Worm (Caenorhabditis elegans) whole organism, young adult: Measurements from ENCODE around the gene str-188.

ENCODE experiments used
- B0261.1 ChIP-seq: sonication (generic microtip); optimal IDR thresholded peaks from 2 replicates; lab custom pipeline; 2016; ENCODE audit warnings: mild to moderate bottlenecking, missing genetic modification characterization, moderate library complexity, missing compliant biosample characterization
- F33H1.4 ChIP-seq: fragments of 200-800 bp; sonication (Bioruptor generic); IDR thresholded peaks from 2 replicates; pipeline ENCODE4 v1.3.6; 2022; ENCODE audit warnings: missing genetic modification reagents, missing genetic modification characterization, missing compliant biosample characterization
- F37B4.10 ChIP-seq: fragments of 200-800 bp; sonication (Bioruptor generic); IDR thresholded peaks from 2 replicates; pipeline ENCODE4 v1.3.6; 2022; ENCODE audit warnings: missing genetic modification characterization, missing compliant biosample characterization
- F57C9.4 ChIP-seq: sonication (generic microtip); optimal IDR thresholded peaks from 2 replicates; lab custom pipeline; 2017; ENCODE audit warnings: mild to moderate bottlenecking, missing genetic modification characterization, missing compliant biosample characterization
- akir-1 ChIP-seq: fragments of 200-800 bp; sonication (Bioruptor generic); optimal IDR thresholded peaks from 2 replicates; lab custom pipeline; 2018; ENCODE audit warnings: mild to moderate bottlenecking, missing genetic modification characterization, moderate library complexity, missing compliant biosample characterization
- ama-1 ChIP-seq, 3 experiments: fragments of 150-350 bp in 1 of 3; sonication (generic microtip) in 2 of 3; optimal IDR thresholded peaks; 2 replicates each; lab custom pipeline; 2014 to 2018; ENCODE audit warnings: missing biosample characterization in 2 of 3, missing genetic modification characterization in 2 of 3, missing genetic modification reagents in 2 of 3
- attf-6 ChIP-seq: fragments of 200-800 bp; sonication (Bioruptor generic); IDR thresholded peaks from 2 replicates; pipeline ENCODE4 v1.3.6; 2022; ENCODE audit warnings: missing genetic modification reagents, missing genetic modification characterization, missing compliant biosample characterization
- fkh-3 ChIP-seq: sonication (generic microtip); optimal IDR thresholded peaks from 2 replicates; lab custom pipeline; 2016; ENCODE audit warnings: mild to moderate bottlenecking, missing genetic modification characterization, missing compliant biosample characterization
- him-1 ChIP-seq: sonication (generic microtip); optimal IDR thresholded peaks from 2 replicates; lab custom pipeline; 2016; ENCODE audit warnings: missing genotype, missing genetic modification reagents, missing genetic modification characterization, missing compliant biosample characterization
- hlh-26 ChIP-seq: fragments of 200-800 bp; sonication (Bioruptor generic); conservative IDR thresholded peaks from 2 replicates; pipeline ENCODE4 v1.3.6; 2022; ENCODE audit warnings: missing genetic modification reagents, missing genetic modification characterization, missing compliant biosample characterization
- lin-40 ChIP-seq: sonication (generic microtip); optimal IDR thresholded peaks from 2 replicates; lab custom pipeline; 2016; ENCODE audit warnings: missing genetic modification characterization, mild to moderate bottlenecking, missing compliant biosample characterization, missing genotype, missing genetic modification reagents
- lin-54 ChIP-seq: fragments of 200-800 bp; sonication (Bioruptor generic); optimal IDR thresholded peaks from 2 replicates; lab custom pipeline; 2018; ENCODE audit warnings: mild to moderate bottlenecking, missing genetic modification characterization, missing compliant biosample characterization
- lsl-1 ChIP-seq: fragments of 200-800 bp; sonication (Bioruptor generic); optimal IDR thresholded peaks from 2 replicates; lab custom pipeline; 2018; ENCODE audit warnings: mild to moderate bottlenecking, missing genetic modification characterization, moderate library complexity, missing compliant biosample characterization
- madf-10 ChIP-seq: sonication (generic microtip); optimal IDR thresholded peaks from 2 replicates; lab custom pipeline; 2016; ENCODE audit warnings: mild to moderate bottlenecking, missing genetic modification characterization, missing compliant biosample characterization
- madf-6 ChIP-seq: fragments of 200-800 bp; sonication (Bioruptor generic); IDR thresholded peaks from 2 replicates; pipeline ENCODE4 v1.3.6; 2022; ENCODE audit warnings: missing genetic modification reagents, missing genetic modification characterization, missing compliant biosample characterization
- madf-8 ChIP-seq: fragments of 200-800 bp; sonication (Bioruptor generic); conservative IDR thresholded peaks from 2 replicates; pipeline ENCODE4 v1.3.6; 2022; ENCODE audit warnings: missing genetic modification reagents, missing genetic modification characterization, missing compliant biosample characterization
- nfyb-1 ChIP-seq: fragments of 200-800 bp; sonication (Bioruptor generic); IDR thresholded peaks from 2 replicates; pipeline ENCODE4 v1.3.6; 2022; ENCODE audit warnings: missing genetic modification reagents, missing genetic modification characterization, missing compliant biosample characterization
- nhr-80 ChIP-seq: sonication (generic microtip); optimal IDR thresholded peaks from 2 replicates; lab custom pipeline; 2016; ENCODE audit warnings: missing genetic modification characterization, missing compliant biosample characterization
- pbrm-1 ChIP-seq: fragments of 200-800 bp; sonication (Bioruptor generic); IDR thresholded peaks from 2 replicates; pipeline ENCODE4 v1.3.6; 2022; ENCODE audit warnings: missing genetic modification reagents, missing genetic modification characterization, missing compliant biosample characterization
- repo-1 ChIP-seq: sonication (generic microtip); optimal IDR thresholded peaks from 2 replicates; lab custom pipeline; 2017; ENCODE audit warnings: mild to moderate bottlenecking, missing genetic modification characterization, missing compliant biosample characterization
- rpc-1 ChIP-seq, 2 experiments: fragments of 150-350 bp in 1 of 2; sonication (generic microtip) in 1 of 2; optimal IDR thresholded peaks; 2 replicates each; lab custom pipeline; 2014 to 2018; ENCODE audit warnings: missing biosample characterization in 1 of 2, missing genetic modification characterization in 1 of 2, missing genetic modification reagents in 1 of 2, missing genotype in 1 of 2
- snpc-3.4 ChIP-seq: sonication (generic microtip); optimal IDR thresholded peaks from 2 replicates; lab custom pipeline; 2017; ENCODE audit warnings: missing genetic modification characterization, mild to moderate bottlenecking, missing compliant biosample characterization, antibody characterized with exemption, moderate library complexity, missing genotype, missing genetic modification reagents
- tbp1 ChIP-seq: fragments of 200-800 bp; sonication (Bioruptor generic); optimal IDR thresholded peaks from 2 replicates; lab custom pipeline; 2018; ENCODE audit warnings: mild to moderate bottlenecking, missing genetic modification characterization, missing compliant biosample characterization
- unc-62 ChIP-seq: fragments of 150-350 bp; optimal IDR thresholded peaks from 2 replicates; lab custom pipeline; 2014; ENCODE audit warnings: missing biosample characterization, missing genetic modification reagents, missing genetic modification characterization
- xnd-1 ChIP-seq: sonication (generic microtip); optimal IDR thresholded peaks from 2 replicates; lab custom pipeline; 2016; ENCODE audit warnings: missing genotype, missing genetic modification reagents, missing genetic modification characterization, missing compliant biosample characterization
- zfh-2 ChIP-seq: fragments of 200-800 bp; sonication (Bioruptor generic); conservative IDR thresholded peaks from 2 replicates; pipeline ENCODE4 v1.3.6; 2022; ENCODE audit warnings: missing genetic modification reagents, missing genetic modification characterization, missing compliant biosample characterization
- ztf-6 ChIP-seq: fragments of 200-800 bp; sonication (Bioruptor generic); IDR thresholded peaks from 2 replicates; pipeline ENCODE4 v1.3.6; 2022; ENCODE audit warnings: missing genetic modification reagents, missing genetic modification characterization, missing compliant biosample characterization

str-188 gene

ce11 chrV:9692109-9692581 lies 24.4 kb upstream of the str-188 start, which contains the start of gene ztf-9 (continued):
- no peak for TF ChIP-seq F37B4.10 (GFP tag; lab: Robert Waterston, UW)
- TF ChIP-seq F57C9.4 (tag; lab: Kevin White, UChicago): no peak
- TF ChIP-seq repo-1 (tag; lab: Kevin White, UChicago): peak; percentile 23
- no peak for TF ChIP-seq madf-8 (GFP tag; lab: Robert Waterston, UW)
- peak; percentile 11 for TF ChIP-seq madf-10 (tag; lab: Kevin White, UChicago)
- peak; percentile 30 for TF ChIP-seq nhr-80 (tag; lab: Kevin White, UChicago)
- TF ChIP-seq B0261.1: no peak

ce11 chrV:9692649-9693112 lies 23.8 kb upstream of the str-188 start, which contains the start of gene ZK287.7:
Gene ZK287.7 (plus strand): TSS chrV:9693062.
- TF ChIP-seq madf-8 (GFP tag; lab: Robert Waterston, UW): no peak
- TF ChIP-seq madf-6: 0 out of 2 replicates have a peak, but pooled peaks have one; percentile 37
- TF ChIP-seq lsl-1 (GFP tag; lab: Kevin White, UChicago): peak; percentile 76
- TF ChIP-seq F33H1.4 (GFP tag; lab: Robert Waterston, UW): peak; percentile 70
- TF ChIP-seq him-1 (tag; lab: Kevin White, UChicago): no peak
- TF ChIP-seq xnd-1: peak; percentile 13
- TF ChIP-seq attf-6: no peak

ce11 chrV:9696715-9697114 lies 19.8 kb upstream of the str-188 start, which contains the start of gene her-1:
Gene her-1 (plus strand): TSS chrV:9697015.
- TF ChIP-seq akir-1 (GFP tag; lab: Kevin White, UChicago): no peak

- no peak for TF ChIP-seq ama-1 (optimal IDR thresholded peaks at IDR 0.05; lab: Kevin White, UChicago)
- TF ChIP-seq ama-1 (GFP tag; optimal IDR thresholded peaks at IDR 0.05; lab: Kevin White, UChicago): no peak
- TF ChIP-seq pbrm-1 (GFP tag; lab: Robert Waterston, UW): no peak
- TF ChIP-seq hlh-26 (GFP tag; lab: Robert Waterston, UW): no peak
- TF ChIP-seq unc-62: no peak
- no peak for TF ChIP-seq ztf-6 (GFP tag; lab: Robert Waterston, UW)
These were observed 17.3 kb upstream of the str-188 start for ce11 chrV:9699216-9699615.

- TF ChIP-seq zfh-2 (no peak), nhr-80 (tag; lab: Kevin White, UChicago) (peak; percentile 10), tbp1 (no peak), snpc-3.4 (tag; lab: Kevin White, UChicago) (no peak), pbrm-1 (GFP tag; lab: Robert Waterston, UW) (no peak), rpc-1 (optimal IDR thresholded peaks at IDR 0.05; lab: Kevin White, UChicago) (no peak), rpc-1 (tag; optimal IDR thresholded peaks at IDR 0.05; lab: Kevin White, UChicago) (no peak), nfyb-1 (no peak), lin-40 (tag; lab: Kevin White, UChicago) (no peak)
These were observed 14.6 kb upstream of the str-188 start for ce11 chrV:9701861-9702260.

ce11 chrV:9702755-9703154 lies 13.7 kb upstream of the str-188 start, which contains the start of gene xbx-6:
Gene xbx-6 (plus strand): TSS chrV:9703055.
- no peak for TF ChIP-seq lin-54 (GFP tag; lab: Kevin White, UChicago)
- no peak for TF ChIP-seq fkh-3 (tag; lab: Kevin White, UChicago)
- TF ChIP-seq ztf-6 (GFP tag; lab: Robert Waterston, UW): no peak
- TF ChIP-seq madf-10 (tag; lab: Kevin White, UChicago): no peak
